Worm (Caenorhabditis elegans) whole organism, L3 larva: Measurements from ENCODE around the gene alh-4.

Experiments used
- R02D3.7 ChIP-seq: fragments of 150-350 bp; optimal IDR thresholded peaks from 2 replicates; lab custom pipeline; 2014; ENCODE audit warnings: missing biosample characterization, missing genetic modification characterization
- nfya-1 ChIP-seq: sonication (generic microtip); optimal IDR thresholded peaks from 2 replicates; lab custom pipeline; 2017; ENCODE audit warnings: missing genetic modification characterization, mild to moderate bottlenecking, missing compliant biosample characterization, antibody characterized with exemption, moderate library complexity; ENCODE audit not compliant: insufficient read depth
- nhr-237 ChIP-seq: fragments of 150-350 bp; optimal IDR thresholded peaks from 2 replicates; lab custom pipeline; 2014; ENCODE audit warnings: missing biosample characterization, missing genetic modification characterization
- nhr-28 ChIP-seq: fragments of 150-350 bp; optimal IDR thresholded peaks from 2 replicates; lab custom pipeline; 2014; ENCODE audit warnings: missing biosample characterization, missing genetic modification characterization
- unc-62 ChIP-seq: fragments of 150-350 bp; sonication (generic microtip); optimal IDR thresholded peaks from 4 replicates; lab custom pipeline; 2014; ENCODE audit warnings: missing biosample characterization, missing genetic modification reagents, missing genetic modification characterization

ce11 chrV:6464238-6464637, 34.5 kb upstream of the alh-4 start:
- no peak for TF ChIP-seq unc-62 (GFP tag; lab: Kevin White, UChicago)
- no peak for TF ChIP-seq R02D3.7 (tag; lab: Kevin White, UChicago)
- no peak for TF ChIP-seq nfya-1 (tag; lab: Kevin White, UChicago)
- TF ChIP-seq nhr-28 = no peak
- TF ChIP-seq nhr-237 = no peak
